Fruit fly (Drosophila melanogaster): ENCODE results near the gene CG32112.

The CG32112 gene

dm6 chr3L:12789875-12790373 lies 48.4 kb downstream of the CG32112 start, which contains the start of gene CG42709 (continued):
- TF ChIP-seq ci (GFP tag; IDR thresholded peaks at IDR 0.05) (peak; percentile 19; the same call in 1 of the 3 replicates), Hr78 (GFP tag; optimal IDR thresholded peaks at IDR 0.05) (peak in 1 of 2 experiments; percentile 31), psq (GFP tag; optimal IDR thresholded peaks at IDR 0.05) (no peak), CG6791 (GFP tag; IDR thresholded peaks at IDR 0.05; ENCODE audit: partially characterized antibody) (no peak), da (GFP tag; optimal IDR thresholded peaks at IDR 0.05) (no peak), CG1792 (GFP tag; optimal IDR thresholded peaks at IDR 0.05) (no peak), Scr (GFP tag; IDR thresholded peaks at IDR 0.05; ENCODE audit: partially characterized antibody) (no peak), CG1602 (GFP tag; optimal IDR thresholded peaks at IDR 0.05) (no peak), CG3281 (GFP tag; optimal IDR thresholded peaks at IDR 0.05) (no peak), wdn (GFP tag; IDR thresholded peaks at IDR 0.05) (no peak), cg (GFP tag; optimal IDR thresholded peaks at IDR 0.05) (no peak), CG2199 (GFP tag; IDR thresholded peaks at IDR 0.05) (0 out of 3 replicates have a peak, but pooled peaks have one; percentile 32), CG12942 (GFP tag; optimal IDR thresholded peaks at IDR 0.05) (no peak), chinmo (GFP tag; IDR thresholded peaks at IDR 0.05; ENCODE audit: partially characterized antibody) (0 out of 4 replicates have a peak, but pooled peaks have one; percentile 45), CG11560 (tag; IDR thresholded peaks at IDR 0.05) (no peak), CG11247 (GFP tag; IDR thresholded peaks at IDR 0.05) (no peak), Side (GFP tag; optimal IDR thresholded peaks at IDR 0.05) (no peak), Meics (GFP tag; optimal IDR thresholded peaks at IDR 0.05) (no peak), CG2875 (GFP tag; optimal IDR thresholded peaks at IDR 0.05) (no peak), Dll (GFP tag; IDR thresholded peaks at IDR 0.05; ENCODE audit: partially characterized antibody) (peak; percentile 21; the same call in 1 of the 4 replicates), Nf-YC (tag; optimal IDR thresholded peaks at IDR 0.05) (no peak), org-1 (GFP tag; optimal IDR thresholded peaks at IDR 0.05) (no peak), row (GFP tag; IDR thresholded peaks at IDR 0.05) (no peak), NFAT (GFP tag; IDR thresholded peaks at IDR 0.05) (no peak), CG14441 (GFP tag; IDR thresholded peaks at IDR 0.05) (0 out of 2 replicates have a peak, but pooled peaks have one; percentile 14), jing (GFP tag; optimal IDR thresholded peaks at IDR 0.05) (no peak), Trl (optimal IDR thresholded peaks at IDR 0.05) (peak; percentile 68 to 87), Trl (GFP tag; optimal IDR thresholded peaks at IDR 0.05) (no peak), her (GFP tag; optimal IDR thresholded peaks at IDR 0.05) (no peak), fd3F (GFP tag; optimal IDR thresholded peaks at IDR 0.05) (no peak), Blimp-1 (GFP tag; optimal IDR thresholded peaks at IDR 0.05) (peak; percentile 53), Doc2 (GFP tag; IDR thresholded peaks at IDR 0.05) (no peak), HLH3B (GFP tag; IDR thresholded peaks at IDR 0.05) (no peak), Oli (tag; optimal IDR thresholded peaks at IDR 0.05) (no peak), mld (GFP tag; IDR thresholded peaks at IDR 0.05; ENCODE audit: partially characterized antibody) (no peak)

dm6 chr3L:12790783-12791678 lies 49.5 kb downstream of the CG32112 start:
- TF ChIP-seq unc-4 (GFP tag; IDR thresholded peaks at IDR 0.05; ENCODE audit: partially characterized antibody) (no peak), CG31365 (tag; optimal IDR thresholded peaks at IDR 0.05) (no peak), Taf1 (GFP tag; IDR thresholded peaks at IDR 0.05) (no peak), mirr (GFP tag; optimal IDR thresholded peaks at IDR 0.05) (peak; percentile 49), CG5180 (GFP tag; optimal IDR thresholded peaks at IDR 0.05) (no peak), CG2712 (tag; optimal IDR thresholded peaks at IDR 0.05) (no peak), Xbp1 (GFP tag; optimal IDR thresholded peaks at IDR 0.05) (no peak), CG17361 (GFP tag; IDR thresholded peaks at IDR 0.05) (no peak), CG7745 (tag; optimal IDR thresholded peaks at IDR 0.05) (no peak), Six4 (GFP tag; optimal IDR thresholded peaks at IDR 0.05) (no peak), CG10543 (GFP tag; optimal IDR thresholded peaks at IDR 0.05) (no peak), usp (GFP tag; optimal IDR thresholded peaks at IDR 0.05) (no peak), CG11696 (GFP tag; IDR thresholded peaks at IDR 0.05) (0 out of 2 replicates have a peak, but pooled peaks have one; percentile 6), jing (GFP tag; optimal IDR thresholded peaks at IDR 0.05) (no peak), CG30403 (GFP tag; optimal IDR thresholded peaks at IDR 0.05) (no peak), row (GFP tag; IDR thresholded peaks at IDR 0.05) (no peak), ase (GFP tag; IDR thresholded peaks at IDR 0.05) (no peak)
